Worm (Caenorhabditis elegans) whole organism, L3 larva: ENCODE results near the gene W05E10.5.

Experiments
- ZK546.5 ChIP-seq: sonication (generic microtip); optimal IDR thresholded peaks from 2 replicates; lab custom pipeline; 2017; ENCODE audit warnings: missing biosample characterization, missing genetic modification characterization
- ceh-82 ChIP-seq: fragments of 150-350 bp; optimal IDR thresholded peaks from 2 replicates; lab custom pipeline; 2014; ENCODE audit warnings: missing biosample characterization, missing genetic modification characterization
- ceh-9 ChIP-seq: sonication (generic microtip); optimal IDR thresholded peaks from 2 replicates; lab custom pipeline; 2018; ENCODE audit warnings: missing biosample characterization, missing genetic modification characterization
- daf-12 ChIP-seq: fragments of 150-350 bp; optimal IDR thresholded peaks from 2 replicates; lab custom pipeline; 2014; ENCODE audit warnings: missing biosample characterization, missing genetic modification reagents, missing genetic modification characterization
- egl-27 ChIP-seq: sonication (generic microtip); optimal IDR thresholded peaks from 4 replicates; lab custom pipeline; 2017; ENCODE audit warnings: missing biosample characterization, missing genetic modification reagents, missing genetic modification characterization
- egl-5 ChIP-seq: fragments of 150-350 bp; optimal IDR thresholded peaks from 2 replicates; lab custom pipeline; 2017; ENCODE audit warnings: missing biosample characterization, missing genetic modification reagents, missing genetic modification characterization, inconsistent platforms
- elt-2 ChIP-seq: sonication (generic microtip); optimal IDR thresholded peaks from 2 replicates; lab custom pipeline; 2016; ENCODE audit warnings: missing genetic modification reagents, mild to moderate bottlenecking, missing genetic modification characterization, missing compliant biosample characterization
- elt-3 ChIP-seq, 3 experiments: fragments of 150-350 bp in 1 of 3; sonication (generic microtip) in 2 of 3; optimal IDR thresholded peaks; 2 replicates in 2 of 3; 4 replicates in 1 of 3; lab custom pipeline; 2014 to 2017; ENCODE audit warnings: missing biosample characterization in 3 of 3, missing genetic modification characterization in 3 of 3
- eor-1 ChIP-seq, 2 experiments: fragments of 150-350 bp; optimal IDR thresholded peaks; 2 replicates each; lab custom pipeline; 2014 to 2018; ENCODE audit warnings: missing biosample characterization in 2 of 2, missing genetic modification characterization in 2 of 2
- fkh-2 ChIP-seq: fragments of 150-350 bp; optimal IDR thresholded peaks from 2 replicates; lab custom pipeline; 2014; ENCODE audit warnings: missing biosample characterization, missing genetic modification reagents, missing genetic modification characterization
- hmg-11 ChIP-seq: sonication (generic microtip); optimal IDR thresholded peaks from 2 replicates; lab custom pipeline; 2016; ENCODE audit warnings: missing genetic modification characterization, missing compliant biosample characterization
- jun-1 ChIP-seq: fragments of 150-350 bp; optimal IDR thresholded peaks from 2 replicates; lab custom pipeline; 2014; ENCODE audit warnings: missing biosample characterization, missing genetic modification reagents, missing genetic modification characterization
- lin-39 ChIP-seq: fragments of 150-350 bp; optimal IDR thresholded peaks from 2 replicates; lab custom pipeline; 2018; ENCODE audit warnings: missing biosample characterization, missing genetic modification reagents, missing genetic modification characterization
- lsy-12 ChIP-seq: sonication (generic microtip); optimal IDR thresholded peaks from 2 replicates; lab custom pipeline; 2016; ENCODE audit warnings: mild to moderate bottlenecking, missing genetic modification characterization, missing compliant biosample characterization
- mdl-1 ChIP-seq: fragments of 150-350 bp; optimal IDR thresholded peaks from 2 replicates; lab custom pipeline; 2014; ENCODE audit warnings: missing biosample characterization, missing genetic modification characterization
- mml-1 ChIP-seq: fragments of 150-350 bp; sonication (generic microtip); optimal IDR thresholded peaks from 3 replicates; lab custom pipeline; 2014; ENCODE audit warnings: missing biosample characterization, missing genetic modification characterization
- nfya-1 ChIP-seq: sonication (generic microtip); optimal IDR thresholded peaks from 2 replicates; lab custom pipeline; 2017; ENCODE audit warnings: missing genetic modification characterization, mild to moderate bottlenecking, missing compliant biosample characterization, antibody characterized with exemption, moderate library complexity; ENCODE audit not compliant: insufficient read depth
- nhr-11 ChIP-seq: fragments of 150-350 bp; optimal IDR thresholded peaks from 2 replicates; lab custom pipeline; 2014; ENCODE audit warnings: missing biosample characterization, missing genetic modification characterization
- nhr-23 ChIP-seq: fragments of 150-350 bp; optimal IDR thresholded peaks from 2 replicates; lab custom pipeline; 2014; ENCODE audit warnings: missing biosample characterization, missing genetic modification reagents, missing genetic modification characterization
- nhr-25 ChIP-seq: sonication (generic microtip); optimal IDR thresholded peaks from 2 replicates; lab custom pipeline; 2017; ENCODE audit warnings: missing biosample characterization, missing genetic modification characterization
- nhr-28 ChIP-seq: fragments of 150-350 bp; optimal IDR thresholded peaks from 2 replicates; lab custom pipeline; 2014; ENCODE audit warnings: missing biosample characterization, missing genetic modification characterization
- nhr-43 ChIP-seq: sonication (generic microtip); optimal IDR thresholded peaks from 2 replicates; lab custom pipeline; 2016; ENCODE audit warnings: mild to moderate bottlenecking, missing genetic modification characterization, missing compliant biosample characterization; ENCODE audit not compliant: poor library complexity, severe bottlenecking
- nhr-67 ChIP-seq: fragments of 150-350 bp; optimal IDR thresholded peaks from 2 replicates; lab custom pipeline; 2014; ENCODE audit warnings: missing biosample characterization, missing genetic modification characterization
- nhr-76 ChIP-seq: fragments of 150-350 bp; sonication (generic microtip); optimal IDR thresholded peaks from 5 replicates; lab custom pipeline; 2014; ENCODE audit warnings: missing biosample characterization, missing genetic modification characterization
- nhr-77 ChIP-seq: fragments of 150-350 bp; optimal IDR thresholded peaks from 2 replicates; lab custom pipeline; 2014; ENCODE audit warnings: missing biosample characterization, missing genetic modification characterization
- snpc-4 ChIP-seq: fragments of 150-350 bp; optimal IDR thresholded peaks from 2 replicates; lab custom pipeline; 2014; ENCODE audit warnings: missing biosample characterization, missing genetic modification characterization
- unc-39 ChIP-seq: sonication (generic microtip); optimal IDR thresholded peaks from 4 replicates; lab custom pipeline; 2017; ENCODE audit warnings: missing biosample characterization, missing genetic modification characterization
- unc-62 ChIP-seq: fragments of 150-350 bp; sonication (generic microtip); optimal IDR thresholded peaks from 4 replicates; lab custom pipeline; 2014; ENCODE audit warnings: missing biosample characterization, missing genetic modification reagents, missing genetic modification characterization
- zag-1 ChIP-seq: fragments of 150-350 bp; optimal IDR thresholded peaks from 2 replicates; lab custom pipeline; 2014; ENCODE audit warnings: missing biosample characterization, missing genetic modification characterization
- ztf-11 ChIP-seq: fragments of 150-350 bp; optimal IDR thresholded peaks from 2 replicates; lab custom pipeline; 2014; ENCODE audit warnings: missing biosample characterization, missing genetic modification characterization
- ztf-4 ChIP-seq: fragments of 150-350 bp; optimal IDR thresholded peaks from 2 replicates; lab custom pipeline; 2014; ENCODE audit warnings: missing biosample characterization, missing genetic modification characterization

W05E10.5 gene

DNA sequence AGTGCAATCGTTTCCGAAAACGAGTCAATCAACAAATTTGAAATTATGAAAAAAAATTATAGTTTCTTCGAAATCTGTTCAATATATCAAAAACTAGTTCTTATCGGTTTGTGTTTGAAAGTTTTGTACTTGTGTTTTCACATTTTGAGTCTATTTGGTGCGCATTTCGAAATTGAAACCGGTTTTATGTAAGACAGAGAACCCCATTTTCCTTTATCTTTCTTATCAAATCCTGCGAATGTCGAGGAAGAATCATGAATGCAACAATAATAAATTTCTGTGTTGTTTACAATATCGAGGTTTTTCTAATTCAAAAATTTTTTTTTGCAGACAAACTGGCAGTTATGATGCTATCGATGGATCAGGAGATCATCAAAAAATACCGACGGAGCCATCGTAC, 12.6 kb downstream of the W05E10.5 start:
- TF ChIP-seq nhr-25 (tag; lab: Kevin White, UChicago) (no peak), ztf-11 (tag; lab: Kevin White, UChicago) (no peak), nhr-43 (tag; lab: Kevin White, UChicago) (peak; percentile 2), egl-27 (tag; lab: Kevin White, UChicago) (no peak), nhr-23 (tag; lab: Kevin White, UChicago) (peak; percentile 26)

DNA sequence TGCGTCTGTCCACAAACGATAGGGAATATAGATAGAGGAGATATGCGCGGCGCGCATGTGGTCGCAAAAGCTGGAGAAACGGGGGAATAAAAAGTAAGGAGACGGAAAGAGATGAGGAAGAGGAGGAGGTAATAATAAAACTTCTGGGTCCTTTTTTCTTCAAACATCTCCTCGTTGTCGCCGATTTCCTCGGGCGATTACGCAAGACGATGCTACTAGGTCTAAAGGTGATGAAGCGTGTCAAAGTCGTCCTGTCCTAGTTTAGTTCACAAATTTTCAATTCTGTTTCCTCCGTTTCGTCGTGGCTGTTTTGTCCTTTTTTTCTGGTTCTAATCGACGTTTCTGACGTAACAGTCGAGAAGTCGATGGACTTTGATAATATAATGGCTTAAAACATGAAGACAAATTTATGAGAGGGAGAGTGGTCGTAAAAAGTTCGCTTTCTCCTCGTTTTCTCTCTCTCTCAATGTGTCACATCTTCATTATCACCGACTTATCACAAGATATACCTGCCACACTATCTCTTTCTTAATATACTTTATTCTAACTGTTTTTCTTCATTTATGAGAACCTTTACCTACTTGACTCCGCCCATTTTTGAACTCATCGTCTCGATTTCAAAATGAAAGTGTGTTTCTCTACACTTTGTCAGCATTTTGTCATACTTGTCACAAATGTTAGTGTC, 14.8 kb downstream of the W05E10.5 start:
- TF ChIP-seq mml-1 (tag; lab: Kevin White, UChicago), result no peak
- peak; percentile 38 for TF ChIP-seq nhr-23 (tag; lab: Kevin White, UChicago)
- no peak for TF ChIP-seq ceh-9 (tag; lab: Kevin White, UChicago)
- no peak for TF ChIP-seq jun-1 (tag; lab: Kevin White, UChicago)
- peak; percentile 30 for TF ChIP-seq nhr-25 (tag; lab: Kevin White, UChicago)
- peak; percentile 51 for TF ChIP-seq nhr-43 (tag; lab: Kevin White, UChicago)
- no peak for TF ChIP-seq elt-3 (tag; optimal IDR thresholded peaks at IDR 0.05; lab: Kevin White, UChicago)
- TF ChIP-seq, all 47 proteins: peak for 3

DNA sequence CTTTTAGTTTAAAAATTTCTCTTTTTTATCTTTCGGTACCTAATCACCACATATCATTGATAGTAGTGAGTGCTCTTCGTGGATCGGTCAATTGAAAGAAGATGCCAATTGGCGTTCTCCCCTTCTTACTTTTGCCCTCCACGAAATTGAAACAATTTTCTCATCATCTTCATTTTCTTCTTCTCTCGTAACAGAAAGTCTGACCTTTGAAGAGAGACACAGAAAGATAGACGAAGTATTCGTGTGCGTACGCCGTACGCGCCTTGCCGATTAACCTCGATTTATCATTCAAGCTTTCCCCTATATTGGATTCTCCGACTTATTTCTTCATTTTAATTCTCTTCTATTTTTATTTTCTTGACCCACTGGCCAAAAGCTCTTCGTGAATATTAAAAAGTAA, 18.0 kb downstream of the W05E10.5 start:
- TF ChIP-seq fkh-2 (tag; lab: Kevin White, UChicago) (no peak), hmg-11 (tag; lab: Kevin White, UChicago) (peak; percentile 6), nhr-25 (tag; lab: Kevin White, UChicago) (peak; percentile 22), nfya-1 (tag; lab: Kevin White, UChicago) (peak; percentile 0), lin-39 (tag; lab: Kevin White, UChicago) (peak; percentile 8), zag-1 (tag; lab: Kevin White, UChicago) (no peak), ceh-82 (tag; lab: Kevin White, UChicago) (no peak), nhr-23 (tag; lab: Kevin White, UChicago) (peak; percentile 67)

DNA sequence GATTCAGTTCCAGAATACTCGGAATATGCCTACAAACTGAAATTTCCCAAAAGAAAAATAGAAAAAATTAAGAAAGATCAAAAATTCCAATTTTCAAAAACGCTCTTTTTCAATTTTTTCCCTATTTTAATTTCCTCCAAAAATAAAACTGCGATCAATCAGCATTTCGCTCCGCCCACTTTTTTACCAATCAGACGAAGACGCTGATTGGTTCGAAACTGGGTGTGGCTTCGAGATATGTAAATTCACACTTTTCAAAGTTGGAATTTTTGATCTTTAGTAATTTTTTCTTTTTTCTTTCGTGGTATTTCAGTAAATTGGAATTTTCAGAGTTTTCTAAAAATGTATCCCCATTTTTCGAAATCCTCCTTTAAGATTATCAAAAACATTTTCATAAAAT, 18.5 kb downstream of the W05E10.5 start:
- TF ChIP-seq egl-5 (tag; lab: Kevin White, UChicago), result no peak
- peak; percentile 90 for TF ChIP-seq nfya-1 (tag; lab: Kevin White, UChicago)
- TF ChIP-seq, all 47 proteins: peak for 1

DNA sequence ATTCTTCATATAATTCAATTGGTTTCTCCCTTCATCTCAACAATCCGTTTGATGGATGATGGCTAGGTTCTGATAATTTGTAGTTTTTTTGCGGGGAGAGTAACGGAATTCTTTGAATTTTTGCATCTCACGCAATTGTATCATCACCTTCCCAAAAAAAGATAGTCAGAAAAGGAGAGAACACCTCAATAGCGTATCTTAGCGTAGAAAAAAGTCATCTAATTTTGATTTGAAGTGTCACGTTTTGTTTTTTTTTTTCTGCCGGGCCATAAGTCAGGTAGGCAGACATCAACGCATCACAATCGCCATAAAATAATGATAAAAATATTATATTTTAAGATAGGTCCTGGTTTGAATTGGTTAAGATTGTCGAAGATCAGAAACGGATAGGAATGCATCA, 19.0 kb downstream of the W05E10.5 start:
- TF ChIP-seq unc-62, result no peak
- TF ChIP-seq daf-12 (tag; lab: Kevin White, UChicago), result no peak
- TF ChIP-seq nhr-67, result no peak
- TF ChIP-seq snpc-4 (tag; lab: Kevin White, UChicago), result no peak
- TF ChIP-seq nhr-28 (tag; lab: Kevin White, UChicago), result no peak
- no peak for TF ChIP-seq zag-1 (tag; lab: Kevin White, UChicago)
- TF ChIP-seq mml-1 (tag; lab: Kevin White, UChicago), result no peak
- no peak for TF ChIP-seq mdl-1 (tag; lab: Kevin White, UChicago)
- no peak for TF ChIP-seq unc-39 (tag; lab: Kevin White, UChicago)
- TF ChIP-seq ztf-11 (tag; lab: Kevin White, UChicago), result no peak
- no peak for TF ChIP-seq eor-1 (tag; optimal IDR thresholded peaks at IDR 0.05; lab: Kevin White, UChicago)
- no peak for TF ChIP-seq nhr-77 (tag; lab: Kevin White, UChicago)
- no peak for TF ChIP-seq elt-2 (tag; lab: Kevin White, UChicago)
- TF ChIP-seq nfya-1 (tag; lab: Kevin White, UChicago), result no peak
- no peak for TF ChIP-seq ztf-4 (tag; lab: Kevin White, UChicago)

DNA sequence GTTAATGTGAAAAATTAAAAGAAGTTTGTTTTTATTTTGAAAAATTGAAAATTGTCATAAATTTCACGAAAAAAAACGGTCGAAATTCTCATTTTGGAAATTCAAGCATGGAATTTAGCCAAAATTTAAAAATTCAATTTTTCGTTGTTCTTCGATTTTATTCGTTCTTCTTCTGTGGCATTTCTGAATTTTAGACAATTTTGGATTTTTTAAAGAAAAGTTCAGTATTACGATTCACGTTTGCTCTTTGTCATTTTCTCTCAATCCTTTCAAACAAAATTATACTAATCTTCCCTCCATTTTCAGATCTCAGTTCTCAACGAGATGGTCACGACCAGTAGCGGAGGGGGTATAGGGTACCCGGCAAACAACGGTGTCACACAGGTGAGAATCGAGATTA, 19.9 kb downstream of the W05E10.5 start, which contains the start of gene ape-1:
Gene ape-1, plus strand, starts transcription at position 301 of the 400 bp plus-strand sequence.
- TF ChIP-seq ZK546.5 (tag; lab: Kevin White, UChicago) (no peak), unc-39 (tag; lab: Kevin White, UChicago) (no peak), nhr-76 (no peak), egl-27 (tag; lab: Kevin White, UChicago) (no peak), lsy-12 (tag; lab: Kevin White, UChicago) (no peak), egl-5 (tag; lab: Kevin White, UChicago) (no peak), mdl-1 (tag; lab: Kevin White, UChicago) (no peak), nhr-43 (tag; lab: Kevin White, UChicago) (no peak), ceh-9 (tag; lab: Kevin White, UChicago) (no peak), nhr-11 (tag; lab: Kevin White, UChicago) (no peak), snpc-4 (tag; lab: Kevin White, UChicago) (no peak)
- TF ChIP-seq, all 47 proteins: peak for 0
